Fruit fly (Drosophila melanogaster) whole organism, embryonic: ENCODE results near the gene CG15155.

Experiments
- Blimp-1 ChIP-seq: fragments of 200-800 bp; sonication (Bioruptor generic); optimal IDR thresholded peaks from 3 replicates; lab custom pipeline; 2018; ENCODE audit warnings: missing biosample characterization, missing genetic modification characterization, mild to moderate bottlenecking, moderate library complexity, missing genetic modification reagents
- BtbVII ChIP-seq: fragments of 200-800 bp; sonication (Bioruptor generic); optimal IDR thresholded peaks from 3 replicates; lab custom pipeline; 2017; ENCODE audit warnings: missing biosample characterization, mild to moderate bottlenecking, missing genetic modification characterization
- CG11247 ChIP-seq: fragments of 200-800 bp; sonication (Bioruptor generic); IDR thresholded peaks from 2 replicates; pipeline ENCODE4 v1.3.6; 2022; ENCODE audit warnings: missing biosample characterization, missing genetic modification characterization
- CG11504 ChIP-seq: fragments of 200-800 bp; sonication (Bioruptor generic); optimal IDR thresholded peaks from 3 replicates; lab custom pipeline; 2019; ENCODE audit warnings: missing biosample characterization, mild to moderate bottlenecking, missing genetic modification characterization, moderate library complexity
- CG12769 ChIP-seq: fragments of 200-800 bp; sonication (Bioruptor generic); optimal IDR thresholded peaks from 2 replicates; lab custom pipeline; 2019; ENCODE audit warnings: missing biosample characterization, mild to moderate bottlenecking, missing genetic modification characterization, moderate library complexity
- CG13424 ChIP-seq: fragments of 200-800 bp; sonication (Bioruptor generic); optimal IDR thresholded peaks from 2 replicates; lab custom pipeline; 2019; ENCODE audit warnings: missing biosample characterization, mild to moderate bottlenecking, missing genetic modification characterization, moderate library complexity
- CG14441 ChIP-seq: fragments of 200-800 bp; sonication (Bioruptor generic); IDR thresholded peaks from 2 replicates; pipeline ENCODE4 v1.3.6; 2022; ENCODE audit warnings: missing biosample characterization, missing genetic modification characterization
- CG15011 ChIP-seq: fragments of 200-800 bp; sonication (Bioruptor generic); optimal IDR thresholded peaks from 3 replicates; lab custom pipeline; 2018; ENCODE audit warnings: missing biosample characterization, mild to moderate bottlenecking, missing genetic modification characterization
- CG17359 ChIP-seq: fragments of 200-800 bp; sonication (Bioruptor generic); optimal IDR thresholded peaks from 3 replicates; lab custom pipeline; 2018; ENCODE audit warnings: missing biosample characterization, mild to moderate bottlenecking, missing genetic modification characterization, moderate library complexity
- CG17802 ChIP-seq: fragments of 200-800 bp; sonication (Bioruptor generic); optimal IDR thresholded peaks from 2 replicates; lab custom pipeline; 2018; ENCODE audit warnings: missing biosample characterization, mild to moderate bottlenecking, missing genetic modification characterization, moderate library complexity
- CG18011 ChIP-seq: fragments of 200-800 bp; sonication (Bioruptor generic); optimal IDR thresholded peaks from 2 replicates; lab custom pipeline; 2017; ENCODE audit warnings: missing biosample characterization, missing genetic modification characterization, mild to moderate bottlenecking, moderate library complexity, missing genotype
- CG2116 ChIP-seq: fragments of 200-800 bp; sonication (Bioruptor generic); optimal IDR thresholded peaks from 3 replicates; lab custom pipeline; 2018; ENCODE audit warnings: missing biosample characterization, mild to moderate bottlenecking, missing genetic modification characterization
- CG2120 ChIP-seq: fragments of 200-800 bp; sonication (Bioruptor generic); optimal IDR thresholded peaks from 3 replicates; lab custom pipeline; 2016; ENCODE audit warnings: missing biosample characterization, missing genetic modification characterization
- CG2889 ChIP-seq: fragments of 200-800 bp; sonication (Bioruptor generic); IDR thresholded peaks from 3 replicates; pipeline ENCODE4 v1.3.6; 2022; ENCODE audit warnings: missing biosample characterization, missing genetic modification characterization
- CG30020 ChIP-seq: fragments of 200-800 bp; optimal IDR thresholded peaks from 2 replicates; lab custom pipeline; 2019; ENCODE audit warnings: missing biosample characterization, mild to moderate bottlenecking, missing genetic modification characterization, moderate library complexity
- CG8359 ChIP-seq: fragments of 200-800 bp; sonication (Bioruptor generic); optimal IDR thresholded peaks from 2 replicates; lab custom pipeline; 2017; ENCODE audit warnings: missing biosample characterization, mild to moderate bottlenecking, missing genetic modification characterization, borderline replicate concordance
- CG9215 ChIP-seq: fragments of 200-800 bp; sonication (Bioruptor generic); IDR thresholded peaks from 2 replicates; pipeline ENCODE4 v1.3.6; 2022; ENCODE audit warnings: missing biosample characterization, missing genetic modification characterization
- CHES-1-like ChIP-seq: fragments of 200-800 bp; sonication (Bioruptor generic); optimal IDR thresholded peaks from 2 replicates; lab custom pipeline; 2016; ENCODE audit warnings: missing biosample characterization, missing genetic modification characterization
- Doc2 ChIP-seq: fragments of 200-800 bp; sonication (Bioruptor generic); IDR thresholded peaks from 2 replicates; pipeline ENCODE4 v1.3.6; 2022; ENCODE audit warnings: missing biosample characterization, missing genetic modification characterization
- E2f1 ChIP-seq: fragments of 200-800 bp; sonication (Bioruptor generic); IDR thresholded peaks from 2 replicates; pipeline ENCODE4 v1.3.6; 2022; ENCODE audit warnings: missing biosample characterization, missing genetic modification characterization
- Ets65A ChIP-seq: fragments of 200-800 bp; sonication (Bioruptor generic); peaks from one replicate; lab custom pipeline; 2016; ENCODE audit warnings: missing biosample characterization, missing genetic modification characterization
- HLHmδ ChIP-seq: fragments of 200-800 bp; sonication (Bioruptor generic); optimal IDR thresholded peaks from 2 replicates; lab custom pipeline; 2018; ENCODE audit warnings: missing biosample characterization, mild to moderate bottlenecking, missing genetic modification characterization, moderate library complexity
- Lim3 ChIP-seq: fragments of 200-800 bp; sonication (Bioruptor generic); IDR thresholded peaks from 2 replicates; pipeline ENCODE4 v1.3.6; 2022; ENCODE audit warnings: missing biosample characterization, missing genetic modification characterization
- Med ChIP-seq: fragments of 200-800 bp; sonication (Bioruptor generic); peaks from one replicate; lab custom pipeline; 2016; ENCODE audit warnings: missing biosample characterization, missing genetic modification characterization, mild to moderate bottlenecking, inconsistent platforms, moderate library complexity
- Myb ChIP-seq: fragments of 200-800 bp; sonication (Bioruptor generic); optimal IDR thresholded peaks from 2 replicates; lab custom pipeline; 2016; ENCODE audit warnings: missing biosample characterization, missing genetic modification characterization
- Nf-YA ChIP-seq: fragments of 200-800 bp; sonication (Bioruptor generic); IDR thresholded peaks from 2 replicates; pipeline ENCODE4 v1.3.6; 2022; ENCODE audit warnings: missing biosample characterization, missing genetic modification characterization
- Sox100B ChIP-seq: fragments of 200-800 bp; sonication (Bioruptor generic); optimal IDR thresholded peaks from 3 replicates; lab custom pipeline; 2018; ENCODE audit warnings: missing biosample characterization, mild to moderate bottlenecking, missing genetic modification characterization
- Sox102F ChIP-seq: fragments of 200-800 bp; sonication (Bioruptor generic); optimal IDR thresholded peaks from 2 replicates; lab custom pipeline; 2018; ENCODE audit warnings: missing biosample characterization, mild to moderate bottlenecking, missing genetic modification characterization, moderate library complexity
- Ssrp ChIP-seq: fragments of 200-800 bp; sonication (Bioruptor generic); optimal IDR thresholded peaks from 2 replicates; lab custom pipeline; 2018; ENCODE audit warnings: missing biosample characterization, mild to moderate bottlenecking, missing genetic modification characterization, moderate library complexity
- Stat92E ChIP-seq, 3 experiments: fragments of >200 bp in 2 of 3; fragments of 200-800 bp in 1 of 3; sonication (Bioruptor generic) in 1 of 3; optimal IDR thresholded peaks; 2 replicates each; lab custom pipeline; 2017 to 2019; ENCODE audit warnings: missing biosample characterization in 3 of 3, missing genetic modification characterization in 3 of 3, mild to moderate bottlenecking in 1 of 3, moderate library complexity in 1 of 3
- abd-A ChIP-seq: fragments of 200-800 bp; sonication (Bioruptor generic); optimal IDR thresholded peaks from 3 replicates; lab custom pipeline; 2019; ENCODE audit warnings: missing biosample characterization, mild to moderate bottlenecking, missing genetic modification characterization, moderate library complexity
- al ChIP-seq: fragments of 200-800 bp; sonication (Bioruptor generic); IDR thresholded peaks from 2 replicates; pipeline ENCODE4 v1.3.6; 2022; ENCODE audit warnings: missing biosample characterization, missing genetic modification characterization
- aop ChIP-seq: fragments of 200-800 bp; sonication (Bioruptor generic); IDR thresholded peaks from 2 replicates; pipeline ENCODE4 v1.3.6; 2022; ENCODE audit warnings: missing biosample characterization, missing genetic modification characterization
- bcd ChIP-seq: fragments of 200-800 bp; sonication (Bioruptor generic); optimal IDR thresholded peaks from 2 replicates; lab custom pipeline; 2017; ENCODE audit warnings: missing biosample characterization, mild to moderate bottlenecking, missing genetic modification characterization
- crc ChIP-seq: fragments of 200-800 bp; sonication (Bioruptor generic); optimal IDR thresholded peaks from 2 replicates; lab custom pipeline; 2016; ENCODE audit warnings: missing biosample characterization, missing genetic modification characterization
- dysf ChIP-seq: fragments of 200-800 bp; sonication (Bioruptor generic); IDR thresholded peaks from 3 replicates; pipeline ENCODE4 v1.3.6; 2022; ENCODE audit warnings: missing biosample characterization, missing genetic modification characterization
- ftz-f1 ChIP-seq: fragments of 200-800 bp; sonication (Bioruptor generic); optimal IDR thresholded peaks from 2 replicates; lab custom pipeline; 2016; ENCODE audit warnings: missing biosample characterization, missing genetic modification characterization
- gce ChIP-seq: fragments of 200-800 bp; sonication (Bioruptor generic); IDR thresholded peaks from 3 replicates; pipeline ENCODE4 v1.3.6; 2022; ENCODE audit warnings: missing biosample characterization, missing genetic modification characterization
- gfzf ChIP-seq: fragments of 200-800 bp; sonication (Bioruptor generic); optimal IDR thresholded peaks from 2 replicates; lab custom pipeline; 2016; ENCODE audit warnings: missing biosample characterization, mild to moderate bottlenecking, missing genetic modification characterization, moderate library complexity
- lola ChIP-seq, 3 experiments: fragments of >200 bp in 2 of 3; fragments of 200-800 bp in 1 of 3; sonication (Bioruptor generic) in 1 of 3; optimal IDR thresholded peaks; 2 replicates each; lab custom pipeline; 2017 to 2019; ENCODE audit warnings: missing biosample characterization in 3 of 3, missing genetic modification characterization in 3 of 3, mild to moderate bottlenecking in 1 of 3, moderate library complexity in 1 of 3
- luna ChIP-seq: fragments of 200-800 bp; sonication (Bioruptor generic); optimal IDR thresholded peaks from 2 replicates; lab custom pipeline; 2016; ENCODE audit warnings: missing biosample characterization, missing genetic modification characterization
- mirr ChIP-seq: fragments of 200-800 bp; sonication (Bioruptor generic); optimal IDR thresholded peaks from 3 replicates; lab custom pipeline; 2018; ENCODE audit warnings: missing biosample characterization, mild to moderate bottlenecking, missing genetic modification characterization
- nom ChIP-seq: fragments of 200-800 bp; sonication (Bioruptor generic); optimal IDR thresholded peaks from 2 replicates; lab custom pipeline; 2017; ENCODE audit warnings: missing biosample characterization, missing genetic modification characterization, mild to moderate bottlenecking, moderate library complexity, missing genetic modification reagents
- oc ChIP-seq: fragments of 200-800 bp; sonication (Bioruptor generic); optimal IDR thresholded peaks from 2 replicates; lab custom pipeline; 2018; ENCODE audit warnings: missing biosample characterization, mild to moderate bottlenecking, missing genetic modification characterization, moderate library complexity
- otp ChIP-seq: fragments of 200-800 bp; sonication (Bioruptor generic); IDR thresholded peaks from 3 replicates; pipeline ENCODE4, ENCODE4 v1.3.6; 2022; ENCODE audit warnings: missing biosample characterization, missing genetic modification characterization
- repo ChIP-seq: fragments of 200-800 bp; sonication (Bioruptor generic); optimal IDR thresholded peaks from 2 replicates; lab custom pipeline; 2016; ENCODE audit warnings: missing biosample characterization, missing genetic modification characterization
- schlank ChIP-seq: fragments of 200-800 bp; sonication (Bioruptor generic); optimal IDR thresholded peaks from 2 replicates; lab custom pipeline; 2018; ENCODE audit warnings: missing biosample characterization, mild to moderate bottlenecking, missing genetic modification characterization
- sd ChIP-seq: fragments of 200-800 bp; sonication (Bioruptor generic); optimal IDR thresholded peaks from 3 replicates; lab custom pipeline; 2018; ENCODE audit warnings: missing biosample characterization, mild to moderate bottlenecking, missing genetic modification characterization, moderate library complexity
- tin ChIP-seq: fragments of 200-800 bp; sonication (Bioruptor generic); optimal IDR thresholded peaks from 3 replicates; lab custom pipeline; 2016; ENCODE audit warnings: missing biosample characterization, missing genetic modification characterization
- zf30C ChIP-seq: fragments of 200-800 bp; sonication (Bioruptor generic); optimal IDR thresholded peaks from 3 replicates; lab custom pipeline; 2018; ENCODE audit warnings: missing biosample characterization, mild to moderate bottlenecking, missing genetic modification characterization

CG15155 gene

DNA sequence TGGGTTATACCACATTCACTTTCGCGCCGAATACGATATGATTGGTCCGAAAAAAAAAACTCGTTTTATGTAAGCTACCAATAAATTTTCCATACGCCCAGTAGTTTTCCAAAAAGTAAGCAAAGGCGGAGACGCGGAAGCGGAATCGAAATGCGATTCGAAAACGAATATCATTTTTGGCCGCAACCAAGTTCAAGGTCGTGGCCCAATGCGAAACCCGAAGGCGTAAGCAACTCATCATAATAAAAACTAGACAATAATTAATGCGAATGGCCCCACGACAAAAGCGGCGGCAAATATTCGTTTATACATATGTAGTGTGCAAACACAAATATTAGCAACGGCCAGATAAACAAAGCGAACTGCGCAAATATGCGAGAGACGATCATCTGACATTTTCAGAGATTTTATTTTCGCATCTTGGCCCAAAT, 18.2 kb upstream of the CG15155 start (continued):
- no peak for TF ChIP-seq CG11504 (tag; lab: Kevin White, UChicago)
- 0 out of 3 replicates have a peak, but pooled peaks have one; percentile 10 for TF ChIP-seq otp (GFP tag; lab: Robert Waterston, UW)
- no peak for TF ChIP-seq gce (GFP tag; lab: Robert Waterston, UW)
- TF ChIP-seq Lim3 (GFP tag; lab: Robert Waterston, UW) = no peak
- TF ChIP-seq sd (tag; lab: Kevin White, UChicago) = peak; percentile 78
- no peak for TF ChIP-seq Doc2 (GFP tag; lab: Robert Waterston, UW)
- TF ChIP-seq nom (GFP tag; lab: Kevin White, UChicago) = no peak
- TF ChIP-seq CG17359 (tag; lab: Kevin White, UChicago) = no peak
- peak; percentile 61 for TF ChIP-seq CHES-1-like (GFP tag; lab: Kevin White, UChicago)
- no peak for TF ChIP-seq CG2116 (GFP tag; lab: Kevin White, UChicago)
- peak; percentile 51 for TF ChIP-seq CG18011
- peak; percentile 93 for TF ChIP-seq abd-A (tag; lab: Kevin White, UChicago)
- TF ChIP-seq zf30C (GFP tag; lab: Kevin White, UChicago) = no peak
- TF ChIP-seq oc = no peak
- TF ChIP-seq Stat92E (GFP tag; optimal IDR thresholded peaks at IDR 0.05; lab: Kevin White, UChicago) = no peak
- TF ChIP-seq Sox102F = no peak
- peak; percentile 66 for TF ChIP-seq schlank
- peak; percentile 17; the same call in 1 of the 2 replicates for TF ChIP-seq CG11247 (GFP tag; lab: Robert Waterston, UW)
- TF ChIP-seq ftz-f1 (GFP tag; lab: Kevin White, UChicago) = peak; percentile 89
- no peak for TF ChIP-seq CG13424
- TF ChIP-seq lola (GFP tag; optimal IDR thresholded peaks at IDR 0.05; lab: Kevin White, UChicago) = no peak
- no peak for TF ChIP-seq CG9215 (GFP tag; lab: Robert Waterston, UW)
- peak; percentile 37; the same call in 1 of the 3 replicates for TF ChIP-seq dysf (GFP tag; lab: Robert Waterston, UW)
- TF ChIP-seq Myb (GFP tag; lab: Kevin White, UChicago) = peak; percentile 14
- no peak for TF ChIP-seq Sox100B (GFP tag; lab: Kevin White, UChicago)
- TF ChIP-seq luna (GFP tag; lab: Kevin White, UChicago) = peak; percentile 25
- TF ChIP-seq crc (GFP tag; lab: Kevin White, UChicago) = no peak
- TF ChIP-seq Nf-YA (GFP tag; lab: Robert Waterston, UW) = no peak
- TF ChIP-seq CG30020 (tag; lab: Kevin White, UChicago) = no peak
- TF ChIP-seq CG14441 (GFP tag; lab: Robert Waterston, UW) = no peak
- no peak for TF ChIP-seq HLHmδ (GFP tag; lab: Kevin White, UChicago)
- TF ChIP-seq Ssrp (tag; lab: Kevin White, UChicago) = no peak
- no peak for TF ChIP-seq repo (GFP tag; lab: Kevin White, UChicago)
- TF ChIP-seq CG2889 = no peak
- TF ChIP-seq CG17802 (tag; lab: Kevin White, UChicago) = no peak
- no peak for TF ChIP-seq tin (GFP tag; lab: Kevin White, UChicago)
- no peak for TF ChIP-seq aop
- peak; percentile 67 for TF ChIP-seq Blimp-1
- peak; percentile 93 for TF ChIP-seq Med (GFP tag; lab: Kevin White, UChicago)
- no peak for TF ChIP-seq gfzf (GFP tag; lab: Kevin White, UChicago)
- TF ChIP-seq bcd = peak; percentile 31
- TF ChIP-seq CG12769 (tag; lab: Kevin White, UChicago) = peak; percentile 85
- TF ChIP-seq CG8359 (GFP tag; lab: Kevin White, UChicago) = no peak
- peak; percentile 67 for TF ChIP-seq CG2120 (GFP tag; lab: Kevin White, UChicago)
- no peak for TF ChIP-seq E2f1
- no peak for TF ChIP-seq Ets65A
- peak; percentile 58 for TF ChIP-seq CG15011 (GFP tag; lab: Kevin White, UChicago)
- peak; percentile 2 for TF ChIP-seq mirr (GFP tag; lab: Kevin White, UChicago)
- no peak for TF ChIP-seq al (GFP tag; lab: Robert Waterston, UW)
- TF ChIP-seq BtbVII (GFP tag; lab: Kevin White, UChicago) = peak; percentile 67
